Fruit fly (Drosophila melanogaster): ENCODE data around the gene ru.
A peak's percentile ranks its signal among the peaks of the same experiment; 100 is the strongest.

Gene ru

DNA sequence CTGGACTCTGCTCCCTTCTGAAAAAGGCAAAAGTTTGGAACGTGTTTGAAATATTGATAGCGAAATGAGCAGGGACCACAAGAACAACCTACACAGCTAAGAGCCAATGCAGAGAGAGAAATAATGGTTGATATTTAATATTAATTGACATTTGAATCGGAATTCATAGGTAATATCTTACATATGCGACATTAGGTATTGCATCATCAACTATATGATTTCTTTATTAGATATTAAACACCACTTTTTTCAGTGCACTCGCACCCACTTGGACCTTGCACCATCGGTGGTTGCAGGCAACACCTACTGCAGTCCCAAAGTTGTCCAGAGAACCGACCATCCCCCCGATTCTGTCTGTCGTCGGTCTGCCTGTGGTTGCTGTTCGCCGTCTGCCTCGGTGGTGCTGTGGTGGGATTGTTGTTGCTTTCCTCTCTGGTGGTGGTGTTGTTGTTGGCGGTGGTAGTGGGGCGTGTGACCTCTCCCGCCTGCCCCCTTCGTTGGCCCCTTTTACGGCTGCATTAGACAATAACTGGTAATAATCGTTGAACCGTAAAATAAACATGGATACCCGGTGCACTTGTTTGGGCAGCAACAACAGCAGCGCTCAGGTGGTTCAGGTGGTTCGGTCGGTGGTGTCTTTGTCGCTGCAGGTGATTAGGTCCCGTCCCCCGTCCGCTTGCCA is 8.6 kb downstream of the ru start (continued):
- TF ChIP-seq HLH3B (GFP tag; IDR thresholded peaks at IDR 0.05) (peak; percentile 53), Dref (GFP tag; IDR thresholded peaks at IDR 0.05) (0 out of 2 replicates have a peak, but pooled peaks have one; percentile 8), Dp (GFP tag; optimal IDR thresholded peaks at IDR 0.05) (no peak), dan (GFP tag; IDR thresholded peaks at IDR 0.05) (no peak), klu (GFP tag; IDR thresholded peaks at IDR 0.05) (no peak), schlank (tag; optimal IDR thresholded peaks at IDR 0.05) (no peak), psq (GFP tag; optimal IDR thresholded peaks at IDR 0.05) (no peak), CG10366 (GFP tag; IDR thresholded peaks at IDR 0.05) (peak; percentile 59), Hr78 (GFP tag; optimal IDR thresholded peaks at IDR 0.05) (peak in 1 of 2 experiments; percentile 90), CG1602 (GFP tag; optimal IDR thresholded peaks at IDR 0.05) (peak; percentile 51), PHDP (tag; optimal IDR thresholded peaks at IDR 0.05) (peak; percentile 63), pfk (GFP tag; optimal IDR thresholded peaks at IDR 0.05) (no peak), CG4707 (GFP tag; optimal IDR thresholded peaks at IDR 0.05) (peak; percentile 13), dysf (GFP tag; IDR thresholded peaks at IDR 0.05) (peak; percentile 67), br (optimal IDR thresholded peaks at IDR 0.05) (no peak), gsb-n (tag; optimal IDR thresholded peaks at IDR 0.05) (peak; percentile 66), CG16863 (GFP tag; optimal IDR thresholded peaks at IDR 0.05) (peak; percentile 35), sens (GFP tag) (peak; percentile 94), CG4424 (GFP tag; optimal IDR thresholded peaks at IDR 0.05) (peak; percentile 46), CG17186 (GFP tag; optimal IDR thresholded peaks at IDR 0.05) (no peak), CG32767 (GFP tag; IDR thresholded peaks at IDR 0.05) (peak; percentile 53; the same call in 1 of the 2 replicates), otp (GFP tag; IDR thresholded peaks at IDR 0.05) (peak; percentile 63; the same call in 1 of the 3 replicates), pnt (GFP tag; optimal IDR thresholded peaks at IDR 0.05) (peak; percentile 24), seq (GFP tag; IDR thresholded peaks at IDR 0.05) (peak; percentile 37; the same call in 1 of the 2 replicates), HLH54F (GFP tag; optimal IDR thresholded peaks at IDR 0.05) (no peak), lab (GFP tag; optimal IDR thresholded peaks at IDR 0.05) (peak; percentile 38), slbo (GFP tag; IDR thresholded peaks at IDR 0.05) (peak; percentile 35), Nf-YB (GFP tag; optimal IDR thresholded peaks at IDR 0.05) (peak; percentile 41), YL-1 (GFP tag; optimal IDR thresholded peaks at IDR 0.05) (no peak), CG14860 (GFP tag; IDR thresholded peaks at IDR 0.05; ENCODE audit: partially characterized antibody) (0 out of 3 replicates have a peak, but pooled peaks have one; percentile 10), jumu (GFP tag; optimal IDR thresholded peaks at IDR 0.05) (no peak), Doc3 (GFP tag; IDR thresholded peaks at IDR 0.05; ENCODE audit: partially characterized antibody) (no peak), CG6254 (GFP tag; optimal IDR thresholded peaks at IDR 0.05) (peak; percentile 76), CG8478 (optimal IDR thresholded peaks at IDR 0.05) (no peak), zen2 (GFP tag; IDR thresholded peaks at IDR 0.05; ENCODE audit: partially characterized antibody) (no peak), GATAe (GFP tag; conservative IDR thresholded peaks at IDR 0.05) (no peak), CG16813 (GFP tag; IDR thresholded peaks at IDR 0.05; ENCODE audit: partially characterized antibody) (no peak), cato (GFP tag; optimal IDR thresholded peaks at IDR 0.05; ENCODE audit: borderline replicate concordance) (no peak), Six4 (GFP tag; optimal IDR thresholded peaks at IDR 0.05) (peak; percentile 31), CG12219 (GFP tag; optimal IDR thresholded peaks at IDR 0.05) (peak; percentile 56), jigr1 (GFP tag; IDR thresholded peaks at IDR 0.05) (0 out of 3 replicates have a peak, but pooled peaks have one; percentile 22), wor (GFP tag; IDR thresholded peaks at IDR 0.05) (no peak), Hmr (GFP tag; optimal IDR thresholded peaks at IDR 0.05) (peak; percentile 51), D19A (tag; optimal IDR thresholded peaks at IDR 0.05) (peak; percentile 55), fu2 (GFP tag; optimal IDR thresholded peaks at IDR 0.05) (no peak), sim (GFP tag; IDR thresholded peaks at IDR 0.05) (peak; percentile 75), her (GFP tag; optimal IDR thresholded peaks at IDR 0.05) (no peak), Gsc (GFP tag; IDR thresholded peaks at IDR 0.05) (peak; percentile 18; the same call in 1 of the 2 replicates), Max (GFP tag; optimal IDR thresholded peaks at IDR 0.05) (no peak), Rx (GFP tag; IDR thresholded peaks at IDR 0.05) (peak; percentile 74)

Measured in whole organism, embryonic.